Worm (Caenorhabditis elegans) whole organism, late embryonic: ENCODE data around the gene vdac-1.
A peak's percentile ranks its signal among the peaks of the same experiment; 100 is the strongest.

Experiments
- C38D4.7 ChIP-seq: fragments of 200-800 bp; sonication (Bioruptor generic); optimal IDR thresholded peaks from 2 replicates; lab custom pipeline; 2018; ENCODE audit warnings: mild to moderate bottlenecking, missing genetic modification characterization, moderate library complexity, missing compliant biosample characterization
- F13H6.1 ChIP-seq: sonication (generic microtip); optimal IDR thresholded peaks from 2 replicates; lab custom pipeline; 2016; ENCODE audit warnings: missing genetic modification characterization, missing compliant biosample characterization
- Y22D7AL.16 ChIP-seq: sonication (generic microtip); optimal IDR thresholded peaks from 2 replicates; lab custom pipeline; 2016; ENCODE audit warnings: missing genetic modification characterization, missing compliant biosample characterization
- ama-1 ChIP-seq: fragments of 150-350 bp; optimal IDR thresholded peaks from 2 replicates; lab custom pipeline; 2014
- ceh-14 ChIP-seq: sonication (generic microtip); optimal IDR thresholded peaks from 2 replicates; lab custom pipeline; 2016; ENCODE audit warnings: missing genotype, missing genetic modification characterization, missing compliant biosample characterization
- ceh-18 ChIP-seq: sonication (generic microtip); optimal IDR thresholded peaks from 2 replicates; lab custom pipeline; 2016; ENCODE audit warnings: missing genetic modification characterization, missing compliant biosample characterization
- ceh-2 ChIP-seq: sonication (generic microtip); optimal IDR thresholded peaks from 2 replicates; lab custom pipeline; 2016; ENCODE audit warnings: missing genotype, missing genetic modification characterization, missing compliant biosample characterization
- ceh-22 ChIP-seq: sonication (generic microtip); optimal IDR thresholded peaks from 2 replicates; lab custom pipeline; 2017; ENCODE audit warnings: missing biosample characterization, missing genetic modification characterization
- ceh-24 ChIP-seq: sonication (generic microtip); optimal IDR thresholded peaks from 2 replicates; lab custom pipeline; 2016; ENCODE audit warnings: mild to moderate bottlenecking, missing genetic modification characterization, missing compliant biosample characterization
- ceh-48 ChIP-seq: sonication (generic microtip); optimal IDR thresholded peaks from 2 replicates; lab custom pipeline; 2016; ENCODE audit warnings: missing genetic modification characterization, inconsistent platforms, missing compliant biosample characterization
- ceh-6 ChIP-seq: fragments of 200-800 bp; sonication (Bioruptor generic); optimal IDR thresholded peaks from 2 replicates; lab custom pipeline; 2018; ENCODE audit warnings: mild to moderate bottlenecking, missing genetic modification characterization, missing compliant biosample characterization
- ceh-9 ChIP-seq: sonication (generic microtip); optimal IDR thresholded peaks from 2 replicates; lab custom pipeline; 2016; ENCODE audit warnings: mild to moderate bottlenecking, missing genetic modification characterization, inconsistent platforms, missing compliant biosample characterization
- che-1 ChIP-seq: sonication (generic microtip); optimal IDR thresholded peaks from 2 replicates; lab custom pipeline; 2016; ENCODE audit warnings: mild to moderate bottlenecking, missing genetic modification characterization, missing compliant biosample characterization
- dmd-4 ChIP-seq: sonication (generic microtip); optimal IDR thresholded peaks from 2 replicates; lab custom pipeline; 2016; ENCODE audit warnings: borderline replicate concordance, missing genetic modification characterization, missing compliant biosample characterization
- dve-1 ChIP-seq: sonication (generic microtip); optimal IDR thresholded peaks from 2 replicates; lab custom pipeline; 2017; ENCODE audit warnings: antibody characterized with exemption, mild to moderate bottlenecking, missing genetic modification characterization, missing compliant biosample characterization
- elt-2 ChIP-seq: sonication (generic microtip); optimal IDR thresholded peaks from 2 replicates; lab custom pipeline; 2016; ENCODE audit warnings: missing genetic modification reagents, missing genetic modification characterization, missing compliant biosample characterization
- elt-4 ChIP-seq: sonication (generic microtip); optimal IDR thresholded peaks from 2 replicates; lab custom pipeline; 2016; ENCODE audit warnings: missing genetic modification characterization, missing compliant biosample characterization
- ets-4 ChIP-seq: sonication (generic microtip); optimal IDR thresholded peaks from 2 replicates; lab custom pipeline; 2016; ENCODE audit warnings: missing genetic modification characterization, missing compliant biosample characterization
- fax-1 ChIP-seq: sonication (generic microtip); optimal IDR thresholded peaks from 2 replicates; lab custom pipeline; 2016; ENCODE audit warnings: missing genotype, missing genetic modification characterization, missing compliant biosample characterization
- hlh-8 ChIP-seq: sonication (generic microtip); optimal IDR thresholded peaks from 2 replicates; lab custom pipeline; 2016; ENCODE audit warnings: missing genotype, missing genetic modification characterization, missing compliant biosample characterization
- madf-2 ChIP-seq: sonication (generic microtip); optimal IDR thresholded peaks from 2 replicates; lab custom pipeline; 2017; ENCODE audit warnings: missing genetic modification characterization, missing compliant biosample characterization
- mec-3 ChIP-seq: sonication (generic microtip); optimal IDR thresholded peaks from 2 replicates; lab custom pipeline; 2016; ENCODE audit warnings: borderline replicate concordance, missing genetic modification characterization, missing compliant biosample characterization
- nhr-11 ChIP-seq: fragments of 150-350 bp; optimal IDR thresholded peaks from 2 replicates; lab custom pipeline; 2014; ENCODE audit warnings: missing biosample characterization, missing genetic modification characterization
- nhr-232 ChIP-seq: sonication (generic microtip); optimal IDR thresholded peaks from 2 replicates; lab custom pipeline; 2016; ENCODE audit warnings: missing genetic modification characterization, missing compliant biosample characterization
- npax-4 ChIP-seq: sonication (generic microtip); optimal IDR thresholded peaks from 2 replicates; lab custom pipeline; 2016; ENCODE audit warnings: missing genetic modification characterization, missing compliant biosample characterization
- odd-2 ChIP-seq: sonication (generic microtip); optimal IDR thresholded peaks from 2 replicates; lab custom pipeline; 2017; ENCODE audit warnings: antibody characterized with exemption, mild to moderate bottlenecking, missing genetic modification characterization, missing compliant biosample characterization
- pax-1 ChIP-seq: fragments of 150-350 bp; optimal IDR thresholded peaks from 2 replicates; lab custom pipeline; 2014; ENCODE audit warnings: missing biosample characterization, missing genetic modification characterization
- pha-2 ChIP-seq: sonication (generic microtip); optimal IDR thresholded peaks from 2 replicates; lab custom pipeline; 2017; ENCODE audit warnings: mild to moderate bottlenecking, missing genetic modification characterization, missing compliant biosample characterization
- pha-4 ChIP-seq: fragments of 150-350 bp; optimal IDR thresholded peaks from 2 replicates; lab custom pipeline; 2018; ENCODE audit warnings: missing biosample characterization, missing genetic modification reagents, missing genetic modification characterization
- pqm-1 ChIP-seq: sonication (generic microtip); optimal IDR thresholded peaks from 2 replicates; lab custom pipeline; 2016; ENCODE audit warnings: missing genetic modification characterization, missing compliant biosample characterization
- pros-1 ChIP-seq: fragments of 150-350 bp; optimal IDR thresholded peaks from 2 replicates; lab custom pipeline; 2014; ENCODE audit warnings: missing biosample characterization, missing genetic modification reagents, missing genetic modification characterization
- rnt-1 ChIP-seq: sonication (generic microtip); optimal IDR thresholded peaks from 2 replicates; lab custom pipeline; 2016; ENCODE audit warnings: missing genetic modification characterization, missing compliant biosample characterization
- sox-4 ChIP-seq: sonication (generic microtip); optimal IDR thresholded peaks from 2 replicates; lab custom pipeline; 2017; ENCODE audit warnings: mild to moderate bottlenecking, missing genetic modification characterization, inconsistent platforms, missing compliant biosample characterization
- syd-9 ChIP-seq: sonication (generic microtip); optimal IDR thresholded peaks from 2 replicates; lab custom pipeline; 2016; ENCODE audit warnings: mild to moderate bottlenecking, missing genetic modification characterization, moderate library complexity, missing compliant biosample characterization
- tbx-2 ChIP-seq: sonication (generic microtip); optimal IDR thresholded peaks from 2 replicates; lab custom pipeline; 2016; ENCODE audit warnings: missing genetic modification characterization, missing compliant biosample characterization
- tbx-7 ChIP-seq: sonication (generic microtip); optimal IDR thresholded peaks from 2 replicates; lab custom pipeline; 2016; ENCODE audit warnings: missing genotype, missing genetic modification characterization, missing compliant biosample characterization
- zip-5 ChIP-seq: sonication (generic microtip); optimal IDR thresholded peaks from 2 replicates; lab custom pipeline; 2016; ENCODE audit warnings: missing genetic modification characterization, missing compliant biosample characterization
- ztf-16 ChIP-seq: sonication (generic microtip); optimal IDR thresholded peaks from 2 replicates; lab custom pipeline; 2017; ENCODE audit warnings: missing genetic modification characterization, missing compliant biosample characterization

The vdac-1 gene

DNA sequence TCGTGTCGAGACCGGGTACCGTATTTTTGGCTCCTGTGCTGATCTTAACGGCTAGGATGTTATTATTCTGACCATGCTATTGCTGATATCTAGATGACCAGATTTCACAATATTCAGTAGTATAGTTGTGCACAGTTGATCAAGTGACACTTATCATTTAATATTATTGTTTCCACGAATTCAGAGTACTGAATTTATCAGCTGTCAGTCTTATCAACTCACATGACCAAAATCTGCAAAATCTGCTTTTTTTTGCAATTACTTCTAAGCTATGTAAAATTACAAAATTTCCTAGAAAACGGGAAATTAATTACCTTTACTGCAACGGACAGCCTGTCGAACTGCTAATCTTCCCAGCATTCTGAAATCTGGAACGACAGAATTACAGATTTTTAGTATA, 42.8 kb upstream of the vdac-1 start, which contains the start of gene pam-1:
Gene pam-1 (minus strand): TSS at position 368 of the 400 bp plus-strand sequence.
- TF ChIP-seq pqm-1 (tag; lab: Kevin White, UChicago) (no peak), pax-1 (no peak), ceh-6 (GFP tag; lab: Kevin White, UChicago) (no peak), ceh-14 (tag; lab: Kevin White, UChicago) (no peak), pha-4 (no peak), pros-1 (tag; lab: Kevin White, UChicago) (no peak), zip-5 (tag; lab: Kevin White, UChicago) (no peak), ets-4 (tag; lab: Kevin White, UChicago) (no peak), sox-4 (tag; lab: Kevin White, UChicago) (no peak), tbx-2 (tag; lab: Kevin White, UChicago) (no peak), nhr-11 (no peak), fax-1 (tag; lab: Kevin White, UChicago) (no peak), odd-2 (tag; lab: Kevin White, UChicago) (no peak), F13H6.1 (tag; lab: Kevin White, UChicago) (no peak)

DNA sequence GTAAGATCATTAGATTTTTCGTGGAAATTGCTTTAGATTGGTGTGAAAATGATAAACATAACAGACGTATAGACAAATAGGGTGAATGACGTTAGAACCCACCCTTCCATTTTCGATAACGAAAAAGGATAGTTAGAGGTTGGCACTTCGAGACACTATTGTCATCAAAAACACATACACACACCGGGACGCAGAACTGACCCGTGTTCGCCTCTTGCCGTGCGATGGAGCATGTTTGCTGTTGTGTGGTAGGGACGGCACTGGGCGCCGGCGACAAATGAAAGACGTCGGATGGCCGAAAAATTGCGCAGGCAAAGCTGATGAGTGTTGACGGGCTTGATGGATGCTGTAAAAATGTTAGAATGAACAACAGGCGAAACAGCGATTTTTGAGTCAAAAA, 42.2 kb upstream of the vdac-1 start:
- TF ChIP-seq ztf-16 (tag; lab: Kevin White, UChicago) (no peak), tbx-2 (tag; lab: Kevin White, UChicago) (peak; percentile 1)

DNA sequence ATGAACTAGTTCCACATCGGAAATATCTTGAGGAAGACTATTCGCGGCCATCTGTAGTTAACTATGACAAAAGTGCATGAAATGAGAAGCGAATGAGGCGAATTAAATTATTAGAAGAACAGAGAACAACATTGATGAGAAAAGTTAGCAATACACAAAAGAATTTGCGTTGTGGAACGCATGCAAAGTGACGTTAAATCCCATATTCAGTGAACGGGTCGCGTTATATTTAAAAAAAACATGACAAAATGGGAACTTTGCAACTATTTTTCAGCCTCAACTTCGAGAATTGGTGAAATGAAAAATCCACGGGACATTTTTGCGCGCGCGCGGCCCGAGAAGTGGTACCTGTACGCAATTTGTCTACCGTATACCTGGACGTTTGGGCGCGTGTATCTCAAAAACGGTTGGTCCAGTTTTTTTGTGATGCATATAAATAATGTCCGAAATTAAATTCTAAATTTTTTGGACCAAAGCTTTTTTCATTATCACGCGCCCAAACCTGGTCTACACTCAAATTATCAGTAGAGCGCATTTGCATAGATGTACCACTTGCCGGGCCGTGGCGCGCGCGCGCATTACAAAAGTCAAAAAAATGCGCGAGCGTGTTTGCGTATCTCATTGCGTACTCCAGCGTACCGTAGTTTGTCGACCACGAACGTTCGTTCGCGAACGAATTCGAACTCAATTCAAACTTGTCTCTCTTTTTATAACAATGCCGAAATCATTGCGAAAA, 40.3 kb upstream of the vdac-1 start, which contains the start of the genes cdd-2 and oef-1:
Gene cdd-2 (minus strand): TSS at position 51 of the 736 bp plus-strand sequence.
Gene oef-1 (plus strand): TSS at position 575 of the 736 bp plus-strand sequence.
- TF ChIP-seq pqm-1 (tag; lab: Kevin White, UChicago) (no peak), npax-4 (tag; lab: Kevin White, UChicago) (no peak), dve-1 (tag; lab: Kevin White, UChicago) (no peak), ceh-48 (tag; lab: Kevin White, UChicago) (no peak), elt-2 (tag; lab: Kevin White, UChicago) (no peak), pha-2 (tag; lab: Kevin White, UChicago) (no peak), zip-5 (tag; lab: Kevin White, UChicago) (no peak), ceh-9 (tag; lab: Kevin White, UChicago) (no peak), syd-9 (tag; lab: Kevin White, UChicago) (no peak), F13H6.1 (tag; lab: Kevin White, UChicago) (no peak), ceh-22 (tag; lab: Kevin White, UChicago) (no peak), ama-1 (lab: Kevin White, UChicago) (no peak), ceh-14 (tag; lab: Kevin White, UChicago) (no peak), ets-4 (tag; lab: Kevin White, UChicago) (no peak), ceh-2 (tag; lab: Kevin White, UChicago) (no peak), ceh-24 (tag; lab: Kevin White, UChicago) (no peak), nhr-232 (tag; lab: Kevin White, UChicago) (no peak), Y22D7AL.16 (tag; lab: Kevin White, UChicago) (no peak), odd-2 (tag; lab: Kevin White, UChicago) (no peak)

DNA sequence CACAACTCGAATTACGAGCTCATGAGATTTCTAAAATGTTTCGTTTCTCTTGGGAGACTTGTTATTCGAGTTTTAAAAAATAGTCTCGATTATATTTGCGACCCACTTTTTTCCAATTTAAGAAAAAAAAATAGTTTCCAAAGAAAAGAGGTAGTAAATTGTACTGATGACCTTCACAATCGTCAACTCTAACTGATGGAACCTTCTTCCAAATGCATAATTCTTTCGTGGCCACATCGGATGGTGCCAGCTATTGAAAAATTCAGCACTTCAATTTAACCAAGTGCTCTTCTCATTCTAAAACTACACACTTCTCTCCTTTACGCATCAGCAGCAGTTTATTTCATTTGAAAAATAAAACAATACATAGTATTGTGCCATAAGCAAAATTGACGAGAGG, 36.0 kb upstream of the vdac-1 start:
- no peak for TF ChIP-seq C38D4.7 (GFP tag; lab: Kevin White, UChicago)
- TF ChIP-seq elt-2 (tag; lab: Kevin White, UChicago), result no peak
- TF ChIP-seq sox-4 (tag; lab: Kevin White, UChicago), result no peak
- no peak for TF ChIP-seq elt-4 (tag; lab: Kevin White, UChicago)
- TF ChIP-seq madf-2 (tag; lab: Kevin White, UChicago), result no peak
- TF ChIP-seq hlh-8, result no peak
- TF ChIP-seq ceh-24 (tag; lab: Kevin White, UChicago), result no peak
- no peak for TF ChIP-seq ceh-18
- TF ChIP-seq mec-3 (tag; lab: Kevin White, UChicago), result no peak
- no peak for TF ChIP-seq pros-1 (tag; lab: Kevin White, UChicago)
- no peak for TF ChIP-seq odd-2 (tag; lab: Kevin White, UChicago)
- TF ChIP-seq tbx-7 (tag; lab: Kevin White, UChicago), result no peak
- TF ChIP-seq dmd-4 (tag; lab: Kevin White, UChicago), result no peak
- TF ChIP-seq nhr-11, result no peak
- no peak for TF ChIP-seq ceh-2 (tag; lab: Kevin White, UChicago)
- TF ChIP-seq rnt-1 (tag; lab: Kevin White, UChicago), result no peak
- no peak for TF ChIP-seq che-1 (tag; lab: Kevin White, UChicago)
